Fruit fly (Drosophila melanogaster) whole organism, embryonic: ENCODE results near the gene CG8541.
A peak's percentile ranks its signal among the peaks of the same experiment; 100 is the strongest.

ENCODE experiments used
- Abd-B ChIP-seq: fragments of 200-800 bp; sonication (Bioruptor generic); optimal IDR thresholded peaks from 2 replicates; lab custom pipeline; 2018; ENCODE audit warnings: missing biosample characterization, mild to moderate bottlenecking, missing genetic modification characterization, moderate library complexity
- Antp ChIP-seq: fragments of 200-800 bp; sonication (Bioruptor generic); optimal IDR thresholded peaks from 3 replicates; lab custom pipeline; 2016; ENCODE audit warnings: missing biosample characterization, missing genetic modification characterization
- CG10267 ChIP-seq: fragments of 200-800 bp; sonication (Bioruptor generic); optimal IDR thresholded peaks from 2 replicates; lab custom pipeline; 2018; ENCODE audit warnings: missing biosample characterization, mild to moderate bottlenecking, missing genetic modification characterization, moderate library complexity
- CG10462 ChIP-seq: fragments of 200-800 bp; sonication (Bioruptor generic); optimal IDR thresholded peaks from 2 replicates; lab custom pipeline; 2016; ENCODE audit warnings: missing biosample characterization, missing genetic modification characterization
- CG10959 ChIP-seq: fragments of 200-800 bp; sonication (Bioruptor generic); IDR thresholded peaks from 2 replicates; pipeline ENCODE4 v1.3.6; 2022; ENCODE audit warnings: missing biosample characterization, missing genetic modification characterization
- CG11093 ChIP-seq: fragments of 200-800 bp; sonication (Bioruptor generic); IDR thresholded peaks from 3 replicates; pipeline ENCODE4 v1.3.6; 2022; ENCODE audit warnings: missing biosample characterization, missing genetic modification characterization
- CG11398 ChIP-seq: fragments of 200-800 bp; sonication (Bioruptor generic); optimal IDR thresholded peaks from 2 replicates; lab custom pipeline; 2016; ENCODE audit warnings: missing biosample characterization, missing genetic modification characterization
- CG12769 ChIP-seq: fragments of 200-800 bp; sonication (Bioruptor generic); optimal IDR thresholded peaks from 2 replicates; lab custom pipeline; 2019; ENCODE audit warnings: missing biosample characterization, mild to moderate bottlenecking, missing genetic modification characterization, moderate library complexity
- CG14014 ChIP-seq: fragments of 200-800 bp; sonication (Bioruptor generic); IDR thresholded peaks from 2 replicates; pipeline ENCODE4 v1.3.6; 2022; ENCODE audit warnings: missing biosample characterization, missing genetic modification characterization
- CG14441 ChIP-seq: fragments of 200-800 bp; sonication (Bioruptor generic); IDR thresholded peaks from 2 replicates; pipeline ENCODE4 v1.3.6; 2022; ENCODE audit warnings: missing biosample characterization, missing genetic modification characterization
- CG15514 ChIP-seq: fragments of 200-800 bp; sonication (Bioruptor generic); optimal IDR thresholded peaks from 3 replicates; lab custom pipeline; 2017; ENCODE audit warnings: missing biosample characterization, missing genetic modification characterization, mild to moderate bottlenecking, moderate library complexity, missing genetic modification reagents
- CG1603 ChIP-seq: fragments of 200-800 bp; sonication (Bioruptor generic); optimal IDR thresholded peaks from 2 replicates; lab custom pipeline; 2019; ENCODE audit warnings: missing biosample characterization, mild to moderate bottlenecking, missing genetic modification characterization, moderate library complexity
- CG16815 ChIP-seq: fragments of 200-800 bp; sonication (Bioruptor generic); optimal IDR thresholded peaks from 3 replicates; lab custom pipeline; 2017; ENCODE audit warnings: missing biosample characterization, mild to moderate bottlenecking, missing genetic modification characterization
- CG16863 ChIP-seq: fragments of 200-800 bp; sonication (Bioruptor generic); optimal IDR thresholded peaks from 3 replicates; lab custom pipeline; 2016; ENCODE audit warnings: missing biosample characterization, missing genetic modification characterization
- CG17829 ChIP-seq: fragments of 200-800 bp; optimal IDR thresholded peaks from 2 replicates; lab custom pipeline; 2019; ENCODE audit warnings: missing biosample characterization, mild to moderate bottlenecking, missing genetic modification characterization, moderate library complexity
- CG17912 ChIP-seq: fragments of 200-800 bp; sonication (Bioruptor generic); optimal IDR thresholded peaks from 2 replicates; lab custom pipeline; 2018; ENCODE audit warnings: missing biosample characterization, mild to moderate bottlenecking, missing genetic modification characterization
- CG18476 ChIP-seq: fragments of 200-800 bp; sonication (Bioruptor generic); optimal IDR thresholded peaks from 2 replicates; lab custom pipeline; 2016; ENCODE audit warnings: missing biosample characterization, mild to moderate bottlenecking, missing genetic modification characterization
- CG33557 ChIP-seq: fragments of 200-800 bp; sonication (Bioruptor generic); optimal IDR thresholded peaks from 2 replicates; lab custom pipeline; 2019; ENCODE audit warnings: missing biosample characterization, mild to moderate bottlenecking, missing genetic modification characterization, moderate library complexity
- CG6854 ChIP-seq: fragments of 200-800 bp; sonication (Bioruptor generic); optimal IDR thresholded peaks from 3 replicates; lab custom pipeline; 2017; ENCODE audit warnings: missing biosample characterization, mild to moderate bottlenecking, missing genetic modification characterization
- CG7372 ChIP-seq: fragments of 200-800 bp; sonication (Bioruptor generic); IDR thresholded peaks from 2 replicates; pipeline ENCODE4 v1.3.6; 2022; ENCODE audit warnings: missing biosample characterization, missing genetic modification characterization
- CG7745 ChIP-seq: fragments of 200-800 bp; sonication (Bioruptor generic); optimal IDR thresholded peaks from 2 replicates; lab custom pipeline; 2018; ENCODE audit warnings: missing biosample characterization, mild to moderate bottlenecking, missing genetic modification characterization, moderate library complexity
- CG9876 ChIP-seq: fragments of 200-800 bp; sonication (Bioruptor generic); optimal IDR thresholded peaks from 2 replicates; lab custom pipeline; 2016; ENCODE audit warnings: missing biosample characterization, missing genetic modification characterization
- CkIIα-i1 ChIP-seq: fragments of 200-800 bp; sonication (Bioruptor generic); IDR thresholded peaks from 2 replicates; pipeline ENCODE4 v1.3.6; 2022; ENCODE audit warnings: missing biosample characterization, missing genetic modification characterization
- Dip3 ChIP-seq: fragments of 200-800 bp; sonication (Bioruptor generic); optimal IDR thresholded peaks from 3 replicates; lab custom pipeline; 2016; ENCODE audit warnings: missing biosample characterization, missing genetic modification characterization
- Mad ChIP-seq: fragments of 200-800 bp; sonication (Bioruptor generic); optimal IDR thresholded peaks from 2 replicates; lab custom pipeline; 2016; ENCODE audit warnings: missing biosample characterization, missing genetic modification characterization
- Meics ChIP-seq: fragments of 200-800 bp; sonication (Bioruptor generic); optimal IDR thresholded peaks from 2 replicates; lab custom pipeline; 2017; ENCODE audit warnings: missing biosample characterization, mild to moderate bottlenecking, missing genetic modification characterization
- NK7.1 ChIP-seq: fragments of 200-800 bp; sonication (Bioruptor generic); optimal IDR thresholded peaks from 3 replicates; lab custom pipeline; 2016; ENCODE audit warnings: missing biosample characterization, missing genetic modification characterization
- Oaz ChIP-seq: fragments of 200-800 bp; sonication (Bioruptor generic); IDR thresholded peaks from 2 replicates; pipeline ENCODE4 v1.3.6; 2022; ENCODE audit warnings: missing biosample characterization, missing genetic modification characterization
- Sox100B ChIP-seq: fragments of 200-800 bp; sonication (Bioruptor generic); optimal IDR thresholded peaks from 3 replicates; lab custom pipeline; 2018; ENCODE audit warnings: missing biosample characterization, mild to moderate bottlenecking, missing genetic modification characterization
- aop ChIP-seq: fragments of 200-800 bp; sonication (Bioruptor generic); IDR thresholded peaks from 2 replicates; pipeline ENCODE4 v1.3.6; 2022; ENCODE audit warnings: missing biosample characterization, missing genetic modification characterization
- az2 ChIP-seq: fragments of 200-800 bp; sonication (Bioruptor generic); optimal IDR thresholded peaks from 3 replicates; lab custom pipeline; 2016; ENCODE audit warnings: missing biosample characterization, missing genetic modification characterization
- bsh ChIP-seq, 2 experiments: fragments of 200-800 bp; sonication (Bioruptor generic); optimal IDR thresholded peaks; 2 replicates each; lab custom pipeline; 2017 to 2018; ENCODE audit warnings: mild to moderate bottlenecking in 2 of 2, missing biosample characterization in 2 of 2, missing genetic modification characterization in 2 of 2, moderate library complexity in 1 of 2
- crc ChIP-seq: fragments of 200-800 bp; sonication (Bioruptor generic); optimal IDR thresholded peaks from 2 replicates; lab custom pipeline; 2016; ENCODE audit warnings: missing biosample characterization, missing genetic modification characterization
- croc ChIP-seq: fragments of 200-800 bp; sonication (Bioruptor generic); conservative IDR thresholded peaks from 3 replicates; pipeline ENCODE4 v1.3.6; 2022; ENCODE audit warnings: missing biosample characterization, missing genetic modification characterization
- disco-r ChIP-seq: fragments of 200-800 bp; sonication (Bioruptor generic); optimal IDR thresholded peaks from 2 replicates; lab custom pipeline; 2016; ENCODE audit warnings: missing biosample characterization, missing genetic modification characterization
- hbn ChIP-seq: fragments of 200-800 bp; sonication (Bioruptor generic); IDR thresholded peaks from 2 replicates; pipeline ENCODE4 v1.3.6; 2022; ENCODE audit warnings: missing biosample characterization, missing genetic modification characterization; ENCODE audit not compliant: partially characterized antibody
- insv ChIP-seq, 2 experiments: fragments of 200-800 bp; sonication (Bioruptor generic); optimal IDR thresholded peaks; 3 replicates each; lab custom pipeline; 2016 to 2018; ENCODE audit warnings: missing biosample characterization in 2 of 2, missing genetic modification characterization in 2 of 2
- jigr1 ChIP-seq: fragments of 200-800 bp; sonication (Bioruptor generic); IDR thresholded peaks from 3 replicates; pipeline ENCODE4 v1.3.6; 2022; ENCODE audit warnings: missing biosample characterization, missing genetic modification characterization
- lab ChIP-seq: fragments of 200-800 bp; sonication (Bioruptor generic); optimal IDR thresholded peaks from 3 replicates; lab custom pipeline; 2017; ENCODE audit warnings: missing biosample characterization, missing genetic modification characterization, mild to moderate bottlenecking, moderate library complexity, missing genetic modification reagents
- lov ChIP-seq, 2 experiments: fragments of 200-800 bp in 1 of 2; fragments of >200 bp in 1 of 2; sonication (Bioruptor generic) in 1 of 2; IDR thresholded peaks in 1 of 2; optimal IDR thresholded peaks in 1 of 2; 2 replicates in 1 of 2; 3 replicates in 1 of 2; pipeline versions ENCODE4 v1.3.6 to Lab custom; 2017 to 2022; ENCODE audit warnings: missing biosample characterization in 1 of 2, missing genetic modification characterization in 1 of 2
- pita ChIP-seq: fragments of 200-800 bp; sonication (Bioruptor generic); optimal IDR thresholded peaks from 2 replicates; lab custom pipeline; 2017; ENCODE audit warnings: missing biosample characterization, mild to moderate bottlenecking, missing genetic modification characterization
- pum ChIP-seq: fragments of 200-800 bp; sonication (Bioruptor generic); optimal IDR thresholded peaks from 2 replicates; lab custom pipeline; 2016; ENCODE audit warnings: missing biosample characterization, missing genetic modification characterization
- pzg ChIP-seq: fragments of 200-800 bp; sonication (Bioruptor generic); optimal IDR thresholded peaks from 3 replicates; lab custom pipeline; 2018; ENCODE audit warnings: missing biosample characterization, mild to moderate bottlenecking, missing genetic modification characterization, moderate library complexity
- run ChIP-seq: fragments of 200-800 bp; sonication (Bioruptor generic); optimal IDR thresholded peaks from 3 replicates; lab custom pipeline; 2018; ENCODE audit warnings: missing biosample characterization, mild to moderate bottlenecking, missing genetic modification characterization
- sens ChIP-seq: fragments of 200-800 bp; sonication (Bioruptor generic); peaks from one replicate; lab custom pipeline; 2016; ENCODE audit warnings: missing biosample characterization, missing genetic modification characterization
- slp2 ChIP-seq: fragments of 200-800 bp; sonication (Bioruptor generic); optimal IDR thresholded peaks from 2 replicates; lab custom pipeline; 2016; ENCODE audit warnings: missing biosample characterization, missing genetic modification characterization
- tna ChIP-seq: fragments of 200-800 bp; sonication (Bioruptor generic); IDR thresholded peaks from 2 replicates; pipeline ENCODE4 v1.3.6; 2022; ENCODE audit warnings: missing biosample characterization, missing genetic modification characterization; ENCODE audit not compliant: partially characterized antibody
- zf30C ChIP-seq: fragments of 200-800 bp; sonication (Bioruptor generic); optimal IDR thresholded peaks from 3 replicates; lab custom pipeline; 2018; ENCODE audit warnings: missing biosample characterization, mild to moderate bottlenecking, missing genetic modification characterization

Gene CG8541

dm6 chr3L:7510414-7511384 lies 39.3 kb downstream of the CG8541 start, which contains the start of gene CG7546 (continued):
- TF ChIP-seq CG11398 (no peak), pita (peak; percentile 68), CG1603 (tag; lab: Kevin White, UChicago) (peak; percentile 36), zf30C (GFP tag; lab: Kevin White, UChicago) (peak; percentile 38), lab (no peak), Sox100B (GFP tag; lab: Kevin White, UChicago) (no peak), croc (GFP tag; lab: Robert Waterston, UW) (no peak), az2 (GFP tag; lab: Kevin White, UChicago) (peak; percentile 50), CG15514 (GFP tag; lab: Kevin White, UChicago) (peak; percentile 20), CG6854 (GFP tag; lab: Kevin White, UChicago) (no peak), CG12769 (tag; lab: Kevin White, UChicago) (no peak), aop (no peak), CG10267 (peak; percentile 61), disco-r (GFP tag; lab: Kevin White, UChicago) (no peak), CG16863 (peak; percentile 16), CG18476 (GFP tag; lab: Kevin White, UChicago) (no peak), bsh (GFP tag; optimal IDR thresholded peaks at IDR 0.05; lab: Kevin White, UChicago) (peak in 1 of 2 experiments; percentile 17), lov (optimal IDR thresholded peaks at IDR 0.05; lab: Kevin White, UChicago) (no peak), lov (GFP tag; IDR thresholded peaks at IDR 0.05; lab: Robert Waterston, UW) (no peak), CG17829 (tag; lab: Kevin White, UChicago) (peak; percentile 31), CG10959 (GFP tag; lab: Robert Waterston, UW) (no peak), Dip3 (GFP tag; lab: Kevin White, UChicago) (no peak), sens (GFP tag; lab: Kevin White, UChicago) (peak; percentile 34), Oaz (GFP tag; lab: Robert Waterston, UW) (no peak), CG10462 (GFP tag; lab: Kevin White, UChicago) (peak; percentile 15), CG33557 (GFP tag; lab: Kevin White, UChicago) (peak; percentile 19), CG11093 (no peak), Meics (GFP tag; lab: Kevin White, UChicago) (peak; percentile 49), insv (GFP tag; optimal IDR thresholded peaks at IDR 0.05; lab: Kevin White, UChicago) (no peak), CG14441 (GFP tag; lab: Robert Waterston, UW) (peak; percentile 44; the same call in 1 of the 2 replicates), CG9876 (GFP tag; lab: Kevin White, UChicago) (no peak), CkIIα-i1 (GFP tag; lab: Robert Waterston, UW) (no peak), NK7.1 (GFP tag; lab: Kevin White, UChicago) (no peak), Abd-B (peak; percentile 28), CG7372 (GFP tag; lab: Robert Waterston, UW) (0 out of 2 replicates have a peak, but pooled peaks have one; percentile 9), CG17912 (GFP tag; lab: Kevin White, UChicago) (no peak), Antp (GFP tag; lab: Kevin White, UChicago) (no peak), slp2 (no peak), pzg (GFP tag; lab: Kevin White, UChicago) (peak; percentile 68), CG14014 (GFP tag; lab: Robert Waterston, UW) (no peak; the same call in 1 of the 2 replicates), crc (GFP tag; lab: Kevin White, UChicago) (no peak), tna (GFP tag; lab: Robert Waterston, UW) (no peak), hbn (no peak), jigr1 (GFP tag; lab: Robert Waterston, UW) (no peak), run (tag; lab: Kevin White, UChicago) (no peak), pum (GFP tag; lab: Kevin White, UChicago) (no peak), CG16815 (peak; percentile 6), Mad (GFP tag; lab: Kevin White, UChicago) (no peak), CG7745 (no peak)
